Worm (Caenorhabditis elegans) whole organism, L1 larva: ENCODE measurements around the gene col-96.

Experiments used
- C04F5.9 ChIP-seq: sonication (generic microtip); optimal IDR thresholded peaks from 2 replicates; lab custom pipeline; 2016; ENCODE audit warnings: missing genetic modification characterization, missing compliant biosample characterization
- C16A3.4 ChIP-seq: fragments of 150-350 bp; optimal IDR thresholded peaks from 2 replicates; lab custom pipeline; 2014; ENCODE audit warnings: missing biosample characterization, missing genetic modification characterization
- C34B4.2 ChIP-seq: sonication (generic microtip); optimal IDR thresholded peaks from 2 replicates; lab custom pipeline; 2017; ENCODE audit warnings: mild to moderate bottlenecking, missing genetic modification characterization, missing compliant biosample characterization
- Y116A8C.19 ChIP-seq: sonication (generic microtip); optimal IDR thresholded peaks from 2 replicates; lab custom pipeline; 2016; ENCODE audit warnings: missing compliant biosample characterization, missing genetic modification characterization, borderline replicate concordance
- aha-1 ChIP-seq: fragments of 150-350 bp; optimal IDR thresholded peaks from 2 replicates; lab custom pipeline; 2014; ENCODE audit warnings: missing biosample characterization, missing genetic modification characterization
- alr-1 ChIP-seq: fragments of 200-800 bp; sonication (Bioruptor generic); optimal IDR thresholded peaks from 2 replicates; lab custom pipeline; 2018; ENCODE audit warnings: borderline replicate concordance, mild to moderate bottlenecking, missing genetic modification characterization, missing compliant biosample characterization
- blmp-1 ChIP-seq: fragments of 150-350 bp; optimal IDR thresholded peaks from 2 replicates; lab custom pipeline; 2014; ENCODE audit warnings: missing biosample characterization, missing genetic modification characterization
- ceh-63 ChIP-seq: fragments of 200-800 bp; sonication (Bioruptor generic); optimal IDR thresholded peaks from 2 replicates; lab custom pipeline; 2018; ENCODE audit warnings: mild to moderate bottlenecking, missing genetic modification characterization, missing compliant biosample characterization
- dpl-1 ChIP-seq, 3 experiments: fragments of 150-350 bp in 2 of 3; sonication (generic microtip) in 1 of 3; optimal IDR thresholded peaks; 2 replicates each; lab custom pipeline; 2014 to 2017; ENCODE audit warnings: missing biosample characterization in 3 of 3, missing genetic modification characterization in 3 of 3, missing genetic modification reagents in 3 of 3
- efl-1 ChIP-seq, 4 experiments: fragments of 150-350 bp; optimal IDR thresholded peaks in 3 of 4; peaks in 1 of 4; 1 replicate in 1 of 4; 2 replicates in 3 of 4; lab custom pipeline; 2014; ENCODE audit warnings: missing biosample characterization in 2 of 4, missing genetic modification characterization in 2 of 4, missing genetic modification reagents in 2 of 4
- egl-13 ChIP-seq: sonication (generic microtip); optimal IDR thresholded peaks from 2 replicates; lab custom pipeline; 2016; ENCODE audit warnings: missing genotype, missing genetic modification reagents, missing genetic modification characterization, missing compliant biosample characterization
- elt-2 ChIP-seq: sonication (generic microtip); optimal IDR thresholded peaks from 2 replicates; lab custom pipeline; 2016; ENCODE audit warnings: missing genetic modification characterization, mild to moderate bottlenecking, inconsistent platforms, missing compliant biosample characterization, missing genetic modification reagents
- elt-3 ChIP-seq, 6 experiments: fragments of 150-350 bp in 1 of 6; sonication (generic microtip); optimal IDR thresholded peaks; 2 replicates each; lab custom pipeline; 2017 to 2018; ENCODE audit warnings: missing biosample characterization in 6 of 6, missing genetic modification characterization in 6 of 6, inconsistent platforms in 1 of 6
- fkh-10 ChIP-seq: sonication (generic microtip); optimal IDR thresholded peaks from 2 replicates; lab custom pipeline; 2017; ENCODE audit warnings: missing biosample characterization, missing genetic modification reagents, missing genetic modification characterization
- fos-1 ChIP-seq: fragments of 150-350 bp; optimal IDR thresholded peaks from 2 replicates; lab custom pipeline; 2014; ENCODE audit warnings: missing biosample characterization, missing genetic modification characterization
- grh-1 ChIP-seq: fragments of 200-800 bp; sonication (Bioruptor generic); IDR thresholded peaks from 2 replicates; pipeline ENCODE4 v1.3.6; 2022; ENCODE audit warnings: missing genetic modification reagents, missing genetic modification characterization, missing compliant biosample characterization
- hlh-17 ChIP-seq: fragments of 200-800 bp; sonication (Bioruptor generic); optimal IDR thresholded peaks from 2 replicates; lab custom pipeline; 2018; ENCODE audit warnings: missing genetic modification characterization, mild to moderate bottlenecking, missing compliant biosample characterization, moderate library complexity, borderline replicate concordance
- hpl-2 ChIP-seq: fragments of 150-350 bp; optimal IDR thresholded peaks from 2 replicates; lab custom pipeline; 2014; ENCODE audit warnings: missing biosample characterization, missing genetic modification reagents, missing genetic modification characterization
- irx-1 ChIP-seq: sonication (generic microtip); optimal IDR thresholded peaks from 2 replicates; lab custom pipeline; 2016; ENCODE audit warnings: missing genetic modification characterization, missing compliant biosample characterization
- isw-1 ChIP-seq: fragments of 200-800 bp; sonication (Bioruptor generic); IDR thresholded peaks from 2 replicates; pipeline ENCODE4 v1.3.6; 2022; ENCODE audit warnings: missing genetic modification characterization, missing compliant biosample characterization
- lin-13 ChIP-seq: fragments of 150-350 bp; optimal IDR thresholded peaks from 2 replicates; lab custom pipeline; 2014; ENCODE audit warnings: missing biosample characterization, missing genetic modification reagents, missing genetic modification characterization
- lin-14 ChIP-seq: fragments of 200-800 bp; sonication (Bioruptor generic); optimal IDR thresholded peaks from 2 replicates; lab custom pipeline; 2018; ENCODE audit warnings: mild to moderate bottlenecking, missing genetic modification characterization, moderate library complexity, missing compliant biosample characterization
- lin-39 ChIP-seq: fragments of 150-350 bp; optimal IDR thresholded peaks from 2 replicates; lab custom pipeline; 2014; ENCODE audit warnings: missing biosample characterization, missing genetic modification reagents, missing genetic modification characterization
- lsy-2 ChIP-seq, 2 experiments: fragments of 150-350 bp; optimal IDR thresholded peaks; 2 replicates each; lab custom pipeline; 2014; ENCODE audit warnings: missing biosample characterization in 2 of 2, missing genetic modification characterization in 2 of 2
- mab-9 ChIP-seq: fragments of 200-800 bp; sonication (Bioruptor generic); IDR thresholded peaks from 2 replicates; pipeline ENCODE4 v1.3.6; 2022; ENCODE audit warnings: missing genetic modification reagents, missing genetic modification characterization, missing compliant biosample characterization
- mdl-1 ChIP-seq, 2 experiments: fragments of 150-350 bp; optimal IDR thresholded peaks; 2 replicates each; lab custom pipeline; 2014 to 2017; ENCODE audit warnings: missing biosample characterization in 2 of 2, missing genetic modification characterization in 2 of 2, inconsistent platforms in 1 of 2
- mef-2 ChIP-seq: fragments of 150-350 bp; optimal IDR thresholded peaks from 2 replicates; lab custom pipeline; 2014; ENCODE audit warnings: missing biosample characterization, missing genetic modification characterization
- mep-1 ChIP-seq: fragments of 150-350 bp; optimal IDR thresholded peaks from 2 replicates; lab custom pipeline; 2014; ENCODE audit warnings: missing biosample characterization, missing genetic modification characterization
- nhr-11 ChIP-seq: fragments of 150-350 bp; optimal IDR thresholded peaks from 2 replicates; lab custom pipeline; 2014; ENCODE audit warnings: missing biosample characterization, missing genetic modification characterization
- nhr-19 ChIP-seq: fragments of 200-800 bp; sonication (Bioruptor generic); conservative IDR thresholded peaks from 2 replicates; pipeline ENCODE4 v1.3.6; 2022; ENCODE audit warnings: missing genetic modification characterization, missing compliant biosample characterization
- nhr-20 ChIP-seq: sonication (generic microtip); optimal IDR thresholded peaks from 2 replicates; lab custom pipeline; 2016; ENCODE audit warnings: mild to moderate bottlenecking, missing genetic modification characterization, missing compliant biosample characterization
- nhr-237 ChIP-seq: fragments of 150-350 bp; optimal IDR thresholded peaks from 2 replicates; lab custom pipeline; 2014; ENCODE audit warnings: missing biosample characterization, missing genetic modification characterization
- nhr-28 ChIP-seq: fragments of 150-350 bp; optimal IDR thresholded peaks from 2 replicates; lab custom pipeline; 2014; ENCODE audit warnings: missing biosample characterization, missing genetic modification characterization
- nhr-47 ChIP-seq: sonication (generic microtip); optimal IDR thresholded peaks from 2 replicates; lab custom pipeline; 2016; ENCODE audit warnings: mild to moderate bottlenecking, missing genetic modification characterization, moderate library complexity, missing compliant biosample characterization
- nhr-85 ChIP-seq: sonication (generic microtip); peaks from one replicate; lab custom pipeline; 2016; ENCODE audit warnings: missing genetic modification characterization, inconsistent platforms, missing compliant biosample characterization
- pax-3 ChIP-seq: fragments of 200-800 bp; sonication (Bioruptor generic); optimal IDR thresholded peaks from 2 replicates; lab custom pipeline; 2018; ENCODE audit warnings: mild to moderate bottlenecking, missing genetic modification characterization, moderate library complexity, missing compliant biosample characterization
- pqm-1 ChIP-seq: sonication (generic microtip); optimal IDR thresholded peaks from 3 replicates; lab custom pipeline; 2017; ENCODE audit warnings: missing biosample characterization, missing genetic modification characterization
- skn-1 ChIP-seq: fragments of 150-350 bp; optimal IDR thresholded peaks from 2 replicates; lab custom pipeline; 2014; ENCODE audit warnings: missing biosample characterization, missing genetic modification characterization
- snpc-4 ChIP-seq: fragments of 150-350 bp; optimal IDR thresholded peaks from 2 replicates; lab custom pipeline; 2014; ENCODE audit warnings: missing biosample characterization, missing genetic modification characterization
- sptf-1 ChIP-seq: fragments of 150-350 bp; optimal IDR thresholded peaks from 2 replicates; lab custom pipeline; 2014; ENCODE audit warnings: missing biosample characterization, missing genetic modification characterization
- tbx-2 ChIP-seq: sonication (generic microtip); optimal IDR thresholded peaks from 2 replicates; lab custom pipeline; 2016; ENCODE audit warnings: missing genetic modification characterization, missing compliant biosample characterization
- unc-30 ChIP-seq: sonication (generic microtip); optimal IDR thresholded peaks from 2 replicates; lab custom pipeline; 2017; ENCODE audit warnings: missing biosample characterization, missing genetic modification characterization
- unc-62 ChIP-seq: fragments of 150-350 bp; optimal IDR thresholded peaks from 2 replicates; lab custom pipeline; 2014; ENCODE audit warnings: missing biosample characterization, missing genetic modification reagents, missing genetic modification characterization
- zag-1 ChIP-seq: fragments of 150-350 bp; optimal IDR thresholded peaks from 2 replicates; lab custom pipeline; 2014; ENCODE audit warnings: missing biosample characterization, missing genetic modification characterization
- ztf-11 ChIP-seq, 2 experiments: sonication (generic microtip); optimal IDR thresholded peaks; 2 replicates each; lab custom pipeline; 2016 to 2017; ENCODE audit warnings: missing genetic modification characterization in 2 of 2, missing biosample characterization in 1 of 2, missing compliant biosample characterization in 1 of 2

Gene col-96

DNA sequence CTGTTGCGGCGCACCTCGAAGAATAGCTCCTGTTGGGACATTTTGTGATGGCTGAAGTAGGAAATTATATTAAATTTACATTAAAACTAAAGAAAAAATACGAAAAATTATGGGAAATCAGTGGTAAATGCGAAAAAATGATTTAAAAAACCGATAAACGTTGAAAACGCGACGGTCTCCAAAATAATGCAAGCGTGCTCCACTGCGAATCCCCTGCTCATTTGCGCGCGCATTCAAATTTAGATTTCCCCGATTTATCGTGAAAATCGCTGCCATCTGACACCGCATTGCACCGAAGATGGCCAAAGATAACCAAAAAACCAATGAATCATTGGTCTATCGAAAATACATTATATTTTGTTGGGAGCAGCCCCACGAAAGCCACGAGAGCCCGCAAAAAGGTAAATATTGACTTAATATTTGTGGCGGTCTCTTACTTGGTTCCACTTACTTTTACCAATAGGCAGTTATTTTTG is 12.9 kb upstream of the col-96 start, which contains the start of the genes elb-1 and Y41C4A.11 (continued):
- TF ChIP-seq fos-1 (tag; lab: Kevin White, UChicago) = peak; percentile 56
- TF ChIP-seq efl-1 (optimal IDR thresholded peaks at IDR 0.05; lab: Kevin White, UChicago) = peak; percentile 98 to 99
- TF ChIP-seq efl-1 (GFP tag; optimal IDR thresholded peaks at IDR 0.05 in 1 of 2; lab: Kevin White, UChicago) = peak; percentile 100
- TF ChIP-seq nhr-85 (tag; lab: Kevin White, UChicago) = peak; percentile 83
- TF ChIP-seq C34B4.2 = no peak
- TF ChIP-seq mab-9 (GFP tag; lab: Robert Waterston, UW) = 0 out of 2 replicates have a peak, but pooled peaks have one; percentile 47
- TF ChIP-seq hpl-2 (GFP tag; lab: Kevin White, UChicago) = no peak
- TF ChIP-seq blmp-1 = peak; percentile 28
- TF ChIP-seq lin-13 (GFP tag; lab: Kevin White, UChicago) = peak; percentile 49
- TF ChIP-seq elt-2 = peak; percentile 8
- TF ChIP-seq dpl-1 (GFP tag; optimal IDR thresholded peaks at IDR 0.05; lab: Kevin White, UChicago) = peak; percentile 98 to 99 (median 99)
- TF ChIP-seq skn-1 (tag; lab: Kevin White, UChicago) = peak; percentile 80
- TF ChIP-seq nhr-237 (tag; lab: Kevin White, UChicago) = peak; percentile 17
- TF ChIP-seq elt-3 (tag; optimal IDR thresholded peaks at IDR 0.05; lab: Kevin White, UChicago) = peak in 2 of 6 experiments; percentile 8 to 30
- peak; percentile 80 for TF ChIP-seq nhr-20 (tag; lab: Kevin White, UChicago)
- peak; percentile 25 for TF ChIP-seq egl-13 (tag; lab: Kevin White, UChicago)
- peak; percentile 87 for TF ChIP-seq nhr-47
- peak in 1 of 2 experiments; percentile 58 for TF ChIP-seq mdl-1 (tag; optimal IDR thresholded peaks at IDR 0.05; lab: Kevin White, UChicago)
- TF ChIP-seq nhr-19 (GFP tag; lab: Robert Waterston, UW) = peak; percentile 76
- TF ChIP-seq hlh-17 (GFP tag; lab: Kevin White, UChicago) = no peak
- TF ChIP-seq fkh-10 (GFP tag; lab: Kevin White, UChicago) = no peak
- peak; percentile 73 for TF ChIP-seq C16A3.4 (tag; lab: Kevin White, UChicago)
- peak; percentile 29 for TF ChIP-seq snpc-4 (tag; lab: Kevin White, UChicago)
- TF ChIP-seq irx-1 = peak; percentile 76
- peak; percentile 67 for TF ChIP-seq grh-1
- no peak for TF ChIP-seq lin-14 (GFP tag; lab: Kevin White, UChicago)
- peak in 1 of 2 experiments; percentile 19 for TF ChIP-seq ztf-11 (tag; optimal IDR thresholded peaks at IDR 0.05; lab: Kevin White, UChicago)
- no peak for TF ChIP-seq nhr-11 (tag; lab: Kevin White, UChicago)
- TF ChIP-seq pax-3 (tag; lab: Kevin White, UChicago) = peak; percentile 68
- TF ChIP-seq unc-30 (tag; lab: Kevin White, UChicago) = no peak
- peak; percentile 1 for TF ChIP-seq lin-39 (tag; lab: Kevin White, UChicago)
- TF ChIP-seq alr-1 (tag; lab: Kevin White, UChicago) = no peak
- no peak for TF ChIP-seq sptf-1
- TF ChIP-seq nhr-28 (tag; lab: Kevin White, UChicago) = no peak
- peak; percentile 67 for TF ChIP-seq isw-1
- peak; percentile 3 for TF ChIP-seq C04F5.9 (tag; lab: Kevin White, UChicago)
- TF ChIP-seq aha-1 (tag; lab: Kevin White, UChicago) = no peak

DNA sequence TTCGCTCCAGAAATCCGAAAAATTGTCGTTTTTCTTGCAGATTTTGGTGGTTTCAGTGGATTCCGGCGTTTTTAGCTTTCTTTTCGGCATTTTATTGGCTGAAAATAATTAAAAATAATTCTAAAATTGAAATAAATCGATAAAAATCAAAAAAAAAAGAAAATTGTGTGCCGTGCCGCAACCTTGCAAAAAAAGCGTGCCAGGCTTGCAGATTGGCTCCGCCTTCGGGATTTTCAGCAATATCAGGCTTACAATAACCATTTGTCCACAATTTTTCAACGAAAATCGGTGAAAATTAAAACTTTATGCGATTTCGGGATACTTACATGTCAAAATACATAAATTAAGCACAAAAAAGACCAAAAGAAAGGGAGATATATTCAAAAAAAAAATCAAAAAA is 12.0 kb upstream of the col-96 start, which contains the start of gene Y41C4A.9:
TSS of gene Y41C4A.9 (minus strand) at position 98 of the 400 bp plus-strand sequence.
- TF ChIP-seq efl-1 (optimal IDR thresholded peaks at IDR 0.05; lab: Kevin White, UChicago) (peak; percentile 29 to 58), efl-1 (GFP tag; optimal IDR thresholded peaks at IDR 0.05 in 1 of 2; lab: Kevin White, UChicago) (peak; percentile 10 to 87), nhr-28 (tag; lab: Kevin White, UChicago) (no peak), nhr-85 (tag; lab: Kevin White, UChicago) (peak; percentile 73), dpl-1 (GFP tag; optimal IDR thresholded peaks at IDR 0.05; lab: Kevin White, UChicago) (peak in 1 of 3 experiments; percentile 22)

DNA sequence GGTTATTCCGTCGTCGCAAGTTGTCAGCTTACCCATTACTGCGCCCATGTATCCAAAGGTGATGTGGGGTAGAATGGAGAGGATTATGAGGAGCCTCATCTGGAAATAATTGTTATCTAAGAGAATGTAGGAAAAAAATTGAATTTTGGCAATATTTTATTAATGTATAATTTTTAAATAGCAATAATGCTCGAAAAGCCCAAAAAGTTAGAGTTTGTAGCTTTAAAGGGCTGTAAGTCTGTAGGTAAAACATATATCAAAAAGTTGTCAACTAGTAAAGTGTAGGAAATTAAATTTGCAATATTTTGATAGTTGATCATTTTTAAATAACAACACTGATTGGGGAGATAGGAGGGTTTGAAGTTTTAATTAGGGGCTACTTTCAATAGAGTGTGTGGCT is 2.2 kb upstream of the col-96 start, which contains the start of gene Y41C4A.8:
TSS of gene Y41C4A.8 (minus strand) at position 101 of the 400 bp plus-strand sequence.
- TF ChIP-seq ceh-63 (GFP tag; lab: Kevin White, UChicago) = no peak
- no peak for TF ChIP-seq tbx-2 (tag; lab: Kevin White, UChicago)
- no peak for TF ChIP-seq egl-13 (tag; lab: Kevin White, UChicago)
- TF ChIP-seq nhr-20 (tag; lab: Kevin White, UChicago) = no peak
- no peak for TF ChIP-seq Y116A8C.19
- TF ChIP-seq mef-2 (tag; lab: Kevin White, UChicago) = no peak
- TF ChIP-seq pqm-1 (tag; lab: Kevin White, UChicago) = no peak
- no peak for TF ChIP-seq C34B4.2
- no peak for TF ChIP-seq mab-9 (GFP tag; lab: Robert Waterston, UW)
- no peak for TF ChIP-seq sptf-1
- no peak for TF ChIP-seq nhr-47
- TF ChIP-seq nhr-28 (tag; lab: Kevin White, UChicago) = no peak
- no peak for TF ChIP-seq mdl-1 (tag; optimal IDR thresholded peaks at IDR 0.05; lab: Kevin White, UChicago)
- TF ChIP-seq lsy-2 (tag; optimal IDR thresholded peaks at IDR 0.05; lab: Kevin White, UChicago) = no peak
- no peak for TF ChIP-seq hlh-17 (GFP tag; lab: Kevin White, UChicago)
- TF ChIP-seq mep-1 = no peak
- no peak for TF ChIP-seq zag-1
- TF ChIP-seq unc-62 (GFP tag; lab: Kevin White, UChicago) = no peak
